Fruit fly (Drosophila melanogaster): ENCODE data around the gene Atg17.

Gene Atg17

dm6 chr3R:5705469-5706067 lies 36.1 kb downstream of the Atg17 start (continued):
- no peak; the same call in 2 of the 3 replicates for TF ChIP-seq so (GFP tag; IDR thresholded peaks at IDR 0.05)
- TF ChIP-seq twi (tag; optimal IDR thresholded peaks at IDR 0.05) = no peak
- TF ChIP-seq CG7556 (GFP tag; optimal IDR thresholded peaks at IDR 0.05) = peak; percentile 76
- peak; percentile 25 for TF ChIP-seq run (tag; optimal IDR thresholded peaks at IDR 0.05)
- TF ChIP-seq CG11695 (GFP tag; IDR thresholded peaks at IDR 0.05) = peak; percentile 77
- TF ChIP-seq stc (GFP tag; IDR thresholded peaks at IDR 0.05) = 0 out of 2 replicates have a peak, but pooled peaks have one; percentile 21
- TF ChIP-seq CG2199 (GFP tag; IDR thresholded peaks at IDR 0.05) = no peak
- no peak for TF ChIP-seq gro (GFP tag; optimal IDR thresholded peaks at IDR 0.05)
- TF ChIP-seq wor (GFP tag; IDR thresholded peaks at IDR 0.05) = peak; percentile 29; the same call in 1 of the 2 replicates
- TF ChIP-seq Dll (GFP tag; IDR thresholded peaks at IDR 0.05; ENCODE audit: partially characterized antibody) = no peak
- no peak for TF ChIP-seq inv (GFP tag; IDR thresholded peaks at IDR 0.05; ENCODE audit: partially characterized antibody)
- TF ChIP-seq CG11504 (tag; optimal IDR thresholded peaks at IDR 0.05) = no peak
- no peak for TF ChIP-seq CG31365 (tag; optimal IDR thresholded peaks at IDR 0.05)
- no peak for TF ChIP-seq insv (GFP tag; optimal IDR thresholded peaks at IDR 0.05)
- TF ChIP-seq ssp (GFP tag; IDR thresholded peaks at IDR 0.05) = peak; percentile 15; the same call in 1 of the 2 replicates
- peak; percentile 36 for TF ChIP-seq CG12155 (GFP tag; optimal IDR thresholded peaks at IDR 0.05)
- TF ChIP-seq CG12299 (tag; optimal IDR thresholded peaks at IDR 0.05) = peak; percentile 44
- peak; percentile 58; the same call in 2 of the 3 replicates for TF ChIP-seq ci (GFP tag; IDR thresholded peaks at IDR 0.05)
- TF ChIP-seq CG1024 (GFP tag; IDR thresholded peaks at IDR 0.05) = no peak
- peak; percentile 55; the same call in 1 of the 2 replicates for TF ChIP-seq Atf6 (GFP tag; IDR thresholded peaks at IDR 0.05)
- TF ChIP-seq Ravus (GFP tag; IDR thresholded peaks at IDR 0.05) = peak; percentile 1; the same call in 1 of the 2 replicates
- no peak for TF ChIP-seq tna (GFP tag; IDR thresholded peaks at IDR 0.05; ENCODE audit: partially characterized antibody)
- TF ChIP-seq CG13624 (GFP tag; optimal IDR thresholded peaks at IDR 0.05) = peak; percentile 54
- TF ChIP-seq CG1233 (GFP tag; optimal IDR thresholded peaks at IDR 0.05) = peak; percentile 67
- no peak for TF ChIP-seq zf30C (GFP tag; optimal IDR thresholded peaks at IDR 0.05)
- TF ChIP-seq CG14667 (GFP tag; IDR thresholded peaks at IDR 0.05) = no peak
- no peak for TF ChIP-seq btn (GFP tag; optimal IDR thresholded peaks at IDR 0.05)
- peak; percentile 42 for TF ChIP-seq ind (GFP tag; optimal IDR thresholded peaks at IDR 0.05)
- TF ChIP-seq slbo (GFP tag; IDR thresholded peaks at IDR 0.05) = peak; percentile 22; the same call in 1 of the 2 replicates
- TF ChIP-seq Dip3 (GFP tag; optimal IDR thresholded peaks at IDR 0.05) = peak; percentile 16
- TF ChIP-seq nmo (GFP tag; optimal IDR thresholded peaks at IDR 0.05) = peak; percentile 84
- TF ChIP-seq eyg (GFP tag; optimal IDR thresholded peaks at IDR 0.05) = no peak
- TF ChIP-seq CG10979 (tag; optimal IDR thresholded peaks at IDR 0.05) = peak; percentile 80
- TF ChIP-seq CG7963 (GFP tag; IDR thresholded peaks at IDR 0.05; ENCODE audit: partially characterized antibody) = no peak
- TF ChIP-seq Mes4 (GFP tag; optimal IDR thresholded peaks at IDR 0.05) = no peak
- TF ChIP-seq Atf3 (GFP tag; optimal IDR thresholded peaks at IDR 0.05) = no peak
- no peak for TF ChIP-seq CG4360 (GFP tag; IDR thresholded peaks at IDR 0.05)
- TF ChIP-seq CG32532 (GFP tag; IDR thresholded peaks at IDR 0.05) = peak; percentile 50
- peak; percentile 40 for TF ChIP-seq CG18476 (GFP tag; optimal IDR thresholded peaks at IDR 0.05)
- TF ChIP-seq h (optimal IDR thresholded peaks at IDR 0.05) = no peak
- no peak for TF ChIP-seq odd (GFP tag; optimal IDR thresholded peaks at IDR 0.05)
- TF ChIP-seq row (GFP tag; IDR thresholded peaks at IDR 0.05) = peak; percentile 75
- TF ChIP-seq Dref (GFP tag; IDR thresholded peaks at IDR 0.05) = no peak
- no peak for TF ChIP-seq Doc2 (GFP tag; IDR thresholded peaks at IDR 0.05)
- TF ChIP-seq CG12769 (tag; optimal IDR thresholded peaks at IDR 0.05) = no peak
- TF ChIP-seq CG2889 (GFP tag; IDR thresholded peaks at IDR 0.05) = no peak
- peak; percentile 39; the same call in 2 of the 3 replicates for TF ChIP-seq tgo (GFP tag; IDR thresholded peaks at IDR 0.05)
- no peak for TF ChIP-seq CG8290 (GFP tag; optimal IDR thresholded peaks at IDR 0.05)
- TF ChIP-seq CG8290 (tag; optimal IDR thresholded peaks at IDR 0.05) = no peak
- TF ChIP-seq CG17361 (GFP tag; IDR thresholded peaks at IDR 0.05) = no peak; the same call in 2 of the 3 replicates
- peak; percentile 5 for TF ChIP-seq CG4820 (GFP tag; optimal IDR thresholded peaks at IDR 0.05)
- TF ChIP-seq lbe (GFP tag; optimal IDR thresholded peaks at IDR 0.05) = no peak
